Fruit fly (Drosophila melanogaster) whole organism, embryonic: ENCODE data around the gene ProRS-m.

ENCODE experiments used
- Asciz ChIP-seq: fragments of 200-800 bp; sonication (Bioruptor generic); optimal IDR thresholded peaks from 2 replicates; lab custom pipeline; 2017; ENCODE audit warnings: missing biosample characterization, mild to moderate bottlenecking, missing genetic modification characterization, missing genetic modification reagents
- C15 ChIP-seq: fragments of 200-800 bp; sonication (Bioruptor generic); IDR thresholded peaks from 3 replicates; pipeline ENCODE4 v1.3.6; 2022; ENCODE audit warnings: missing biosample characterization, missing genetic modification characterization
- CG11247 ChIP-seq: fragments of 200-800 bp; sonication (Bioruptor generic); IDR thresholded peaks from 2 replicates; pipeline ENCODE4 v1.3.6; 2022; ENCODE audit warnings: missing biosample characterization, missing genetic modification characterization
- CG11696 ChIP-seq: fragments of 200-800 bp; sonication (Bioruptor generic); IDR thresholded peaks from 2 replicates; pipeline ENCODE4 v1.3.6; 2022; ENCODE audit warnings: missing biosample characterization, missing genetic modification characterization
- CG13296 ChIP-seq: fragments of 200-800 bp; sonication (Bioruptor generic); optimal IDR thresholded peaks from 3 replicates; lab custom pipeline; 2018; ENCODE audit warnings: missing biosample characterization, mild to moderate bottlenecking, missing genetic modification characterization
- CG13424 ChIP-seq: fragments of 200-800 bp; sonication (Bioruptor generic); optimal IDR thresholded peaks from 2 replicates; lab custom pipeline; 2019; ENCODE audit warnings: missing biosample characterization, mild to moderate bottlenecking, missing genetic modification characterization, moderate library complexity
- CG16815 ChIP-seq: fragments of 200-800 bp; sonication (Bioruptor generic); optimal IDR thresholded peaks from 3 replicates; lab custom pipeline; 2017; ENCODE audit warnings: missing biosample characterization, mild to moderate bottlenecking, missing genetic modification characterization
- CG16863 ChIP-seq: fragments of 200-800 bp; sonication (Bioruptor generic); optimal IDR thresholded peaks from 3 replicates; lab custom pipeline; 2016; ENCODE audit warnings: missing biosample characterization, missing genetic modification characterization
- CG17385 ChIP-seq: fragments of 200-800 bp; sonication (Bioruptor generic); optimal IDR thresholded peaks from 3 replicates; lab custom pipeline; 2018; ENCODE audit warnings: missing biosample characterization, mild to moderate bottlenecking, missing genetic modification characterization
- CG2199 ChIP-seq: fragments of 200-800 bp; sonication (Bioruptor generic); IDR thresholded peaks from 3 replicates; pipeline ENCODE4 v1.3.6; 2022; ENCODE audit warnings: missing biosample characterization, missing genetic modification characterization
- CG31365 ChIP-seq: fragments of 200-800 bp; sonication (Bioruptor generic); optimal IDR thresholded peaks from 2 replicates; lab custom pipeline; 2018; ENCODE audit warnings: missing biosample characterization, mild to moderate bottlenecking, missing genetic modification characterization
- CG31388 ChIP-seq: fragments of 200-800 bp; sonication (Bioruptor generic); optimal IDR thresholded peaks from 2 replicates; lab custom pipeline; 2016; ENCODE audit warnings: missing biosample characterization, missing genetic modification characterization
- CG3163 ChIP-seq: fragments of 200-800 bp; sonication (Bioruptor generic); optimal IDR thresholded peaks from 3 replicates; lab custom pipeline; 2016; ENCODE audit warnings: missing biosample characterization, missing genetic modification characterization
- CG4282 ChIP-seq: fragments of 200-800 bp; sonication (Bioruptor generic); optimal IDR thresholded peaks from 2 replicates; lab custom pipeline; 2016; ENCODE audit warnings: missing biosample characterization, missing genetic modification characterization
- CG5180 ChIP-seq: fragments of 200-800 bp; sonication (Bioruptor generic); optimal IDR thresholded peaks from 3 replicates; lab custom pipeline; 2017; ENCODE audit warnings: missing biosample characterization, missing genetic modification characterization, mild to moderate bottlenecking, moderate library complexity, missing genetic modification reagents
- CG5245 ChIP-seq: fragments of 200-800 bp; sonication (Bioruptor generic); optimal IDR thresholded peaks from 3 replicates; lab custom pipeline; 2016; ENCODE audit warnings: missing biosample characterization, missing genetic modification characterization
- CG6254 ChIP-seq: fragments of 200-800 bp; sonication (Bioruptor generic); optimal IDR thresholded peaks from 3 replicates; lab custom pipeline; 2017; ENCODE audit warnings: mild to moderate bottlenecking, missing biosample characterization, missing genetic modification reagents, missing genetic modification characterization
- CG6689 ChIP-seq: fragments of 200-800 bp; sonication (Bioruptor generic); IDR thresholded peaks from 2 replicates; pipeline ENCODE4 v1.3.6; 2022; ENCODE audit warnings: missing biosample characterization, missing genetic modification characterization
- CG7372 ChIP-seq: fragments of 200-800 bp; sonication (Bioruptor generic); IDR thresholded peaks from 2 replicates; pipeline ENCODE4 v1.3.6; 2022; ENCODE audit warnings: missing biosample characterization, missing genetic modification characterization
- CG7786 ChIP-seq: fragments of 200-800 bp; sonication (Bioruptor generic); optimal IDR thresholded peaks from 2 replicates; lab custom pipeline; 2016; ENCODE audit warnings: missing biosample characterization, missing genetic modification characterization
- CHES-1-like ChIP-seq: fragments of 200-800 bp; sonication (Bioruptor generic); optimal IDR thresholded peaks from 2 replicates; lab custom pipeline; 2016; ENCODE audit warnings: missing biosample characterization, missing genetic modification characterization
- CTCF ChIP-seq: fragments of 200-800 bp; sonication (Bioruptor generic); optimal IDR thresholded peaks from 2 replicates; lab custom pipeline; 2017; ENCODE audit warnings: missing biosample characterization, mild to moderate bottlenecking, missing genetic modification characterization, moderate library complexity
- D19A ChIP-seq: fragments of 200-800 bp; optimal IDR thresholded peaks from 3 replicates; lab custom pipeline; 2019; ENCODE audit warnings: missing biosample characterization, mild to moderate bottlenecking, missing genetic modification characterization, moderate library complexity
- Dll ChIP-seq: fragments of 200-800 bp; sonication (Bioruptor generic); IDR thresholded peaks from 4 replicates; pipeline ENCODE4 v1.3.6; 2022; ENCODE audit warnings: missing biosample characterization, missing genetic modification characterization; ENCODE audit not compliant: partially characterized antibody
- Drgx ChIP-seq: fragments of 200-800 bp; sonication (Bioruptor generic); IDR thresholded peaks from 2 replicates; pipeline ENCODE4 v1.3.6; 2022; ENCODE audit warnings: missing biosample characterization, missing genetic modification characterization
- Elba2 ChIP-seq: fragments of 200-800 bp; sonication (Bioruptor generic); optimal IDR thresholded peaks from 3 replicates; lab custom pipeline; 2016; ENCODE audit warnings: missing biosample characterization, missing genetic modification characterization
- Ets97D ChIP-seq: fragments of 200-800 bp; sonication (Bioruptor generic); optimal IDR thresholded peaks from 3 replicates; lab custom pipeline; 2016; ENCODE audit warnings: missing biosample characterization, missing genetic modification characterization
- Fer3 ChIP-seq: fragments of 200-800 bp; sonication (Bioruptor generic); optimal IDR thresholded peaks from 2 replicates; lab custom pipeline; 2018; ENCODE audit warnings: missing biosample characterization, mild to moderate bottlenecking, missing genetic modification characterization, moderate library complexity
- Gug ChIP-seq: fragments of 200-800 bp; sonication (Bioruptor generic); IDR thresholded peaks from 4 replicates; pipeline ENCODE4 v1.3.6; 2022; ENCODE audit warnings: missing biosample characterization, missing genetic modification characterization
- H15 ChIP-seq: fragments of 200-800 bp; sonication (Bioruptor generic); IDR thresholded peaks from 3 replicates; pipeline ENCODE4 v1.3.6; 2022; ENCODE audit warnings: missing biosample characterization, missing genetic modification characterization
- MESR4 ChIP-seq: fragments of 200-800 bp; sonication (Bioruptor generic); optimal IDR thresholded peaks from 2 replicates; lab custom pipeline; 2018; ENCODE audit warnings: missing biosample characterization, mild to moderate bottlenecking, missing genetic modification characterization, moderate library complexity
- Med ChIP-seq: fragments of 200-800 bp; sonication (Bioruptor generic); peaks from one replicate; lab custom pipeline; 2016; ENCODE audit warnings: missing biosample characterization, missing genetic modification characterization, mild to moderate bottlenecking, inconsistent platforms, moderate library complexity
- Meics ChIP-seq: fragments of 200-800 bp; sonication (Bioruptor generic); optimal IDR thresholded peaks from 2 replicates; lab custom pipeline; 2017; ENCODE audit warnings: missing biosample characterization, mild to moderate bottlenecking, missing genetic modification characterization
- NK7.1 ChIP-seq: fragments of 200-800 bp; sonication (Bioruptor generic); optimal IDR thresholded peaks from 3 replicates; lab custom pipeline; 2016; ENCODE audit warnings: missing biosample characterization, missing genetic modification characterization
- Poxn ChIP-seq: fragments of 200-800 bp; sonication (Bioruptor generic); IDR thresholded peaks from 2 replicates; pipeline ENCODE4 v1.3.6; 2022; ENCODE audit warnings: missing biosample characterization, missing genetic modification characterization
- Ssrp ChIP-seq: fragments of 200-800 bp; sonication (Bioruptor generic); optimal IDR thresholded peaks from 2 replicates; lab custom pipeline; 2018; ENCODE audit warnings: missing biosample characterization, mild to moderate bottlenecking, missing genetic modification characterization, moderate library complexity
- al ChIP-seq: fragments of 200-800 bp; sonication (Bioruptor generic); IDR thresholded peaks from 2 replicates; pipeline ENCODE4 v1.3.6; 2022; ENCODE audit warnings: missing biosample characterization, missing genetic modification characterization
- cg ChIP-seq: fragments of 200-800 bp; sonication (Bioruptor generic); optimal IDR thresholded peaks from 3 replicates; lab custom pipeline; 2019; ENCODE audit warnings: missing biosample characterization, mild to moderate bottlenecking, missing genetic modification characterization, moderate library complexity
- croc ChIP-seq: fragments of 200-800 bp; sonication (Bioruptor generic); conservative IDR thresholded peaks from 3 replicates; pipeline ENCODE4 v1.3.6; 2022; ENCODE audit warnings: missing biosample characterization, missing genetic modification characterization
- en ChIP-seq: fragments of 200-800 bp; sonication (Bioruptor generic); optimal IDR thresholded peaks from 2 replicates; lab custom pipeline; 2016; ENCODE audit warnings: missing biosample characterization, missing genetic modification characterization
- esg ChIP-seq: fragments of 200-800 bp; sonication (Bioruptor generic); conservative IDR thresholded peaks from 2 replicates; pipeline ENCODE4 v1.3.6; 2022; ENCODE audit warnings: missing biosample characterization, missing genetic modification characterization
- eyg ChIP-seq: fragments of 200-800 bp; sonication (Bioruptor generic); optimal IDR thresholded peaks from 3 replicates; lab custom pipeline; 2016; ENCODE audit warnings: missing biosample characterization, missing genetic modification characterization
- fd64A ChIP-seq: fragments of 200-800 bp; sonication (Bioruptor generic); optimal IDR thresholded peaks from 3 replicates; lab custom pipeline; 2018; ENCODE audit warnings: missing biosample characterization, mild to moderate bottlenecking, missing genetic modification characterization
- fu2 ChIP-seq: fragments of 200-800 bp; sonication (Bioruptor generic); optimal IDR thresholded peaks from 2 replicates; lab custom pipeline; 2016; ENCODE audit warnings: missing biosample characterization, missing genetic modification characterization
- jumu ChIP-seq: fragments of 200-800 bp; sonication (Bioruptor generic); optimal IDR thresholded peaks from 3 replicates; lab custom pipeline; 2016; ENCODE audit warnings: missing biosample characterization, missing genetic modification characterization
- nau ChIP-seq: fragments of 200-800 bp; sonication (Bioruptor generic); optimal IDR thresholded peaks from 3 replicates; lab custom pipeline; 2017; ENCODE audit warnings: missing biosample characterization, mild to moderate bottlenecking, missing genetic modification characterization, missing genetic modification reagents
- prd ChIP-seq, 3 experiments: fragments of >200 bp in 2 of 3; fragments of 200-800 bp in 1 of 3; sonication (Bioruptor generic) in 1 of 3; optimal IDR thresholded peaks in 2 of 3; IDR thresholded peaks in 1 of 3; 2 replicates in 2 of 3; 3 replicates in 1 of 3; pipeline versions ENCODE4 v1.3.6 to Lab custom; 2017 to 2022; ENCODE audit warnings: missing biosample characterization in 1 of 3, missing genetic modification characterization in 1 of 3
- rib ChIP-seq: fragments of 200-800 bp; sonication (Bioruptor generic); IDR thresholded peaks from 2 replicates; pipeline ENCODE4 v1.3.6; 2022; ENCODE audit warnings: missing biosample characterization, missing genetic modification characterization
- ssp ChIP-seq: fragments of 200-800 bp; sonication (Bioruptor generic); IDR thresholded peaks from 2 replicates; pipeline ENCODE4 v1.3.6; 2022; ENCODE audit warnings: missing biosample characterization, missing genetic modification characterization
- tll ChIP-seq, 2 experiments: fragments of 200-800 bp in 1 of 2; fragments of >200 bp in 1 of 2; sonication (Bioruptor generic) in 1 of 2; optimal IDR thresholded peaks; 2 replicates each; lab custom pipeline; 2017 to 2019; ENCODE audit warnings: missing biosample characterization in 2 of 2, missing genetic modification characterization in 2 of 2, mild to moderate bottlenecking in 1 of 2, moderate library complexity in 1 of 2
- unpg ChIP-seq: fragments of 200-800 bp; sonication (Bioruptor generic); optimal IDR thresholded peaks from 3 replicates; lab custom pipeline; 2018; ENCODE audit warnings: missing biosample characterization, mild to moderate bottlenecking, missing genetic modification characterization, moderate library complexity

ProRS-m gene

DNA sequence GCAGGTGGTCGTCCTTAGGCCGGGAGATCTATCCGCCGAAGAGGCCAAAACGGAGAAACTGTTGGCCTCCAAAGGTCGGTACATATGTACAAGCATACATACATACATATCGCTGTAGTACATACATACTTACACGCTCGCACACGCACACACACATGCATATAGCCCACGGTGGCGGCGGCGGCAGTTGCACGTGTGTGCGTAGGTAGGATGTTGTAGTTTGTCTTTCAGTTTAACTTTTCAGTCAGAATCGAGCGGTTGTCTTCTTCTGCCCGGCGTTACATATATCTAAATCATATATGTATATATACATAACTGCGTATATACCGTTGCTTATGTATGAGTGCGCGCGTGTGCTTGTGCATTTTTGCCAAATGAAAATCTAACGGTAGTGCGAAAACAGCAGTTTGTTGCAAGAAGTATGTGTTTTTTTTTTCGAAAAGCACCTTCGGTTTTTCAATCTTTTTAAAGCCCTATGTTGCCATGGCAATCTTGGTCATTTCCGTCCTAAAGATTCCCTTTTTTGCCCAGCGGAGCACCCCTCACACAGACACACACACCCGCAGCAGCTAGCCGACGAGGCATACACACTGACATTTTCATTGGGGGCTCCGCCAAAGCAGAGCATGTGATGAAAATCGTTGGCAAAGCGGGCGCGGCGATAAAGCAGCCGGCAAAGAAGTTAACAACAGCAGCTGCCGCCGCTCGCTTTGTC, 19.4 kb downstream of the ProRS-m start:
- no peak for TF ChIP-seq H15 (GFP tag; lab: Robert Waterston, UW)
- TF ChIP-seq CG7372 (GFP tag; lab: Robert Waterston, UW): no peak
- no peak for TF ChIP-seq croc (GFP tag; lab: Robert Waterston, UW)
- no peak for TF ChIP-seq Fer3
- no peak for TF ChIP-seq CG13296 (GFP tag; lab: Kevin White, UChicago)
- no peak for TF ChIP-seq en (GFP tag; lab: Kevin White, UChicago)
- TF ChIP-seq CG31388 (GFP tag; lab: Kevin White, UChicago): no peak
- TF ChIP-seq C15 (GFP tag; lab: Robert Waterston, UW): no peak
- no peak for TF ChIP-seq Elba2 (GFP tag; lab: Kevin White, UChicago)
- TF ChIP-seq Meics: no peak
- peak; percentile 82 for TF ChIP-seq Med (GFP tag; lab: Kevin White, UChicago)
- no peak for TF ChIP-seq CG31365
- TF ChIP-seq CG2199: 0 out of 3 replicates have a peak, but pooled peaks have one; percentile 20
- TF ChIP-seq tll (GFP tag; optimal IDR thresholded peaks at IDR 0.05; lab: Kevin White, UChicago): no peak
- no peak for TF ChIP-seq CG6254 (GFP tag; lab: Kevin White, UChicago)
- TF ChIP-seq cg (GFP tag; lab: Kevin White, UChicago): peak; percentile 88
- no peak for TF ChIP-seq CG6689 (GFP tag; lab: Robert Waterston, UW)
- no peak for TF ChIP-seq Asciz
- peak; percentile 31 for TF ChIP-seq fu2 (GFP tag; lab: Kevin White, UChicago)
- TF ChIP-seq nau: no peak
- TF ChIP-seq CG5245: no peak
- TF ChIP-seq prd (optimal IDR thresholded peaks at IDR 0.05; lab: Kevin White, UChicago): no peak
- no peak for TF ChIP-seq prd (GFP tag; IDR thresholded peaks at IDR 0.05; lab: Robert Waterston, UW)
- TF ChIP-seq CHES-1-like (GFP tag; lab: Kevin White, UChicago): peak; percentile 11
- 0 out of 4 replicates have a peak, but pooled peaks have one; percentile 26 for TF ChIP-seq Dll (GFP tag; lab: Robert Waterston, UW)
- TF ChIP-seq NK7.1: peak; percentile 4
- TF ChIP-seq CG7786 (GFP tag; lab: Kevin White, UChicago): no peak
- TF ChIP-seq CG16863 (GFP tag; lab: Kevin White, UChicago): no peak
- TF ChIP-seq CG4282: no peak
- peak; percentile 14 for TF ChIP-seq Ets97D (GFP tag; lab: Kevin White, UChicago)
- no peak for TF ChIP-seq Poxn (GFP tag; lab: Robert Waterston, UW)
- TF ChIP-seq ssp: no peak
- TF ChIP-seq CG13424: no peak
- no peak for TF ChIP-seq CG16815
- TF ChIP-seq D19A (tag; lab: Kevin White, UChicago): peak; percentile 93
- TF ChIP-seq eyg (GFP tag; lab: Kevin White, UChicago): no peak
- TF ChIP-seq jumu (GFP tag; lab: Kevin White, UChicago): peak; percentile 1
- TF ChIP-seq MESR4 (GFP tag; lab: Kevin White, UChicago): peak; percentile 94
- no peak for TF ChIP-seq al
- no peak for TF ChIP-seq CG11696 (GFP tag; lab: Robert Waterston, UW)
- TF ChIP-seq CG5180 (GFP tag; lab: Kevin White, UChicago): no peak
- TF ChIP-seq esg (GFP tag; lab: Robert Waterston, UW): no peak
- TF ChIP-seq fd64A (GFP tag; lab: Kevin White, UChicago): no peak
- no peak for TF ChIP-seq CTCF (GFP tag; lab: Kevin White, UChicago)
- no peak for TF ChIP-seq unpg
- TF ChIP-seq CG11247 (GFP tag; lab: Robert Waterston, UW): no peak
- no peak for TF ChIP-seq Ssrp (tag; lab: Kevin White, UChicago)
- no peak for TF ChIP-seq Drgx (GFP tag; lab: Robert Waterston, UW)
- peak; percentile 43 for TF ChIP-seq CG17385
- peak; percentile 14 for TF ChIP-seq CG3163 (GFP tag; lab: Kevin White, UChicago)
- TF ChIP-seq Gug (GFP tag; lab: Robert Waterston, UW): no peak
- TF ChIP-seq rib (GFP tag; lab: Robert Waterston, UW): no peak
